Worm (Caenorhabditis elegans) whole organism, L1 larva: ENCODE measurements around the gene W10C4.1.

Source experiments
- C04F5.9 ChIP-seq: sonication (generic microtip); optimal IDR thresholded peaks from 2 replicates; lab custom pipeline; 2016; ENCODE audit warnings: missing genetic modification characterization, missing compliant biosample characterization
- C34B4.2 ChIP-seq: sonication (generic microtip); optimal IDR thresholded peaks from 2 replicates; lab custom pipeline; 2017; ENCODE audit warnings: mild to moderate bottlenecking, missing genetic modification characterization, missing compliant biosample characterization
- F16B12.6 ChIP-seq: fragments of 150-350 bp; optimal IDR thresholded peaks from 2 replicates; lab custom pipeline; 2014; ENCODE audit warnings: missing biosample characterization, missing genetic modification characterization
- blmp-1 ChIP-seq: fragments of 150-350 bp; optimal IDR thresholded peaks from 2 replicates; lab custom pipeline; 2014; ENCODE audit warnings: missing biosample characterization, missing genetic modification characterization
- ceh-82 ChIP-seq, 3 experiments: fragments of 150-350 bp in 1 of 3; sonication (generic microtip) in 2 of 3; optimal IDR thresholded peaks; 2 replicates each; lab custom pipeline; 2014 to 2017; ENCODE audit warnings: missing biosample characterization in 3 of 3, missing genetic modification characterization in 3 of 3
- ceh-90 ChIP-seq: sonication (generic microtip); optimal IDR thresholded peaks from 2 replicates; lab custom pipeline; 2016; ENCODE audit warnings: missing genetic modification characterization, missing compliant biosample characterization
- ces-1 ChIP-seq: fragments of 150-350 bp; optimal IDR thresholded peaks from 2 replicates; lab custom pipeline; 2014; ENCODE audit warnings: missing biosample characterization, missing genetic modification reagents, missing genetic modification characterization
- efl-3 ChIP-seq: fragments of 200-800 bp; sonication (Bioruptor generic); optimal IDR thresholded peaks from 2 replicates; lab custom pipeline; 2018; ENCODE audit warnings: mild to moderate bottlenecking, missing genetic modification characterization, missing compliant biosample characterization
- egl-27 ChIP-seq, 2 experiments: fragments of 150-350 bp in 1 of 2; sonication (generic microtip); optimal IDR thresholded peaks; 3 replicates each; lab custom pipeline; 2017 to 2018; ENCODE audit warnings: missing biosample characterization in 2 of 2, missing genetic modification characterization in 2 of 2, missing genetic modification reagents in 2 of 2
- elt-2 ChIP-seq: sonication (generic microtip); optimal IDR thresholded peaks from 2 replicates; lab custom pipeline; 2016; ENCODE audit warnings: missing genetic modification characterization, mild to moderate bottlenecking, inconsistent platforms, missing compliant biosample characterization, missing genetic modification reagents
- elt-3 ChIP-seq, 6 experiments: fragments of 150-350 bp in 1 of 6; sonication (generic microtip); optimal IDR thresholded peaks; 2 replicates each; lab custom pipeline; 2017 to 2018; ENCODE audit warnings: missing biosample characterization in 6 of 6, missing genetic modification characterization in 6 of 6, inconsistent platforms in 1 of 6
- fkh-4 ChIP-seq: sonication (generic microtip); optimal IDR thresholded peaks from 2 replicates; lab custom pipeline; 2016; ENCODE audit warnings: missing compliant biosample characterization, missing genetic modification characterization, borderline replicate concordance
- jun-1 ChIP-seq: fragments of 150-350 bp; optimal IDR thresholded peaks from 2 replicates; lab custom pipeline; 2014; ENCODE audit warnings: missing biosample characterization, missing genetic modification reagents, missing genetic modification characterization
- lin-14 ChIP-seq: fragments of 200-800 bp; sonication (Bioruptor generic); optimal IDR thresholded peaks from 2 replicates; lab custom pipeline; 2018; ENCODE audit warnings: mild to moderate bottlenecking, missing genetic modification characterization, moderate library complexity, missing compliant biosample characterization
- lin-35 ChIP-seq, 2 experiments: fragments of 150-350 bp; optimal IDR thresholded peaks; 2 replicates each; lab custom pipeline; 2014; ENCODE audit warnings: missing biosample characterization in 2 of 2, missing genetic modification characterization in 2 of 2, missing genetic modification reagents in 2 of 2
- lin-39 ChIP-seq: fragments of 150-350 bp; optimal IDR thresholded peaks from 2 replicates; lab custom pipeline; 2014; ENCODE audit warnings: missing biosample characterization, missing genetic modification reagents, missing genetic modification characterization
- lir-3 ChIP-seq: sonication (generic microtip); optimal IDR thresholded peaks from 2 replicates; lab custom pipeline; 2016; ENCODE audit warnings: mild to moderate bottlenecking, missing genetic modification characterization, moderate library complexity, missing compliant biosample characterization; ENCODE audit not compliant: poor library complexity
- lsy-2 ChIP-seq, 2 experiments: fragments of 150-350 bp; optimal IDR thresholded peaks; 2 replicates each; lab custom pipeline; 2014; ENCODE audit warnings: missing biosample characterization in 2 of 2, missing genetic modification characterization in 2 of 2
- nhr-19 ChIP-seq: fragments of 200-800 bp; sonication (Bioruptor generic); conservative IDR thresholded peaks from 2 replicates; pipeline ENCODE4 v1.3.6; 2022; ENCODE audit warnings: missing genetic modification characterization, missing compliant biosample characterization
- nhr-20 ChIP-seq: sonication (generic microtip); optimal IDR thresholded peaks from 2 replicates; lab custom pipeline; 2016; ENCODE audit warnings: mild to moderate bottlenecking, missing genetic modification characterization, missing compliant biosample characterization
- nhr-71 ChIP-seq: sonication (generic microtip); optimal IDR thresholded peaks from 2 replicates; lab custom pipeline; 2016; ENCODE audit warnings: mild to moderate bottlenecking, missing genetic modification characterization, moderate library complexity, missing compliant biosample characterization
- nhr-77 ChIP-seq: fragments of 150-350 bp; optimal IDR thresholded peaks from 2 replicates; lab custom pipeline; 2014; ENCODE audit warnings: missing biosample characterization, missing genetic modification characterization
- nhr-85 ChIP-seq: sonication (generic microtip); peaks from one replicate; lab custom pipeline; 2016; ENCODE audit warnings: missing genetic modification characterization, inconsistent platforms, missing compliant biosample characterization
- nhr-90 ChIP-seq: sonication (generic microtip); optimal IDR thresholded peaks from 2 replicates; lab custom pipeline; 2016; ENCODE audit warnings: mild to moderate bottlenecking, missing genetic modification characterization, missing compliant biosample characterization; ENCODE audit not compliant: poor library complexity
- pag-3 ChIP-seq: sonication (generic microtip); optimal IDR thresholded peaks from 2 replicates; lab custom pipeline; 2017; ENCODE audit warnings: missing genetic modification characterization, mild to moderate bottlenecking, missing compliant biosample characterization, antibody characterized with exemption, borderline replicate concordance; ENCODE audit not compliant: insufficient read depth
- pax-3 ChIP-seq: fragments of 200-800 bp; sonication (Bioruptor generic); optimal IDR thresholded peaks from 2 replicates; lab custom pipeline; 2018; ENCODE audit warnings: mild to moderate bottlenecking, missing genetic modification characterization, moderate library complexity, missing compliant biosample characterization
- pqm-1 ChIP-seq: sonication (generic microtip); optimal IDR thresholded peaks from 3 replicates; lab custom pipeline; 2017; ENCODE audit warnings: missing biosample characterization, missing genetic modification characterization
- skn-1 ChIP-seq: fragments of 150-350 bp; optimal IDR thresholded peaks from 2 replicates; lab custom pipeline; 2014; ENCODE audit warnings: missing biosample characterization, missing genetic modification characterization
- snpc-4 ChIP-seq: fragments of 150-350 bp; optimal IDR thresholded peaks from 2 replicates; lab custom pipeline; 2014; ENCODE audit warnings: missing biosample characterization, missing genetic modification characterization
- tlp-1 ChIP-seq: fragments of 150-350 bp; optimal IDR thresholded peaks from 2 replicates; lab custom pipeline; 2014; ENCODE audit warnings: missing biosample characterization, missing genetic modification characterization
- unc-30 ChIP-seq: sonication (generic microtip); optimal IDR thresholded peaks from 2 replicates; lab custom pipeline; 2017; ENCODE audit warnings: missing biosample characterization, missing genetic modification characterization
- unc-86 ChIP-seq: sonication (generic microtip); optimal IDR thresholded peaks from 2 replicates; lab custom pipeline; 2016; ENCODE audit warnings: missing genetic modification characterization, missing compliant biosample characterization
- zip-4 ChIP-seq: fragments of 200-800 bp; sonication (Bioruptor generic); optimal IDR thresholded peaks from 2 replicates; lab custom pipeline; 2018; ENCODE audit warnings: mild to moderate bottlenecking, missing genetic modification characterization, moderate library complexity, missing compliant biosample characterization
- ztf-11 ChIP-seq, 2 experiments: sonication (generic microtip); optimal IDR thresholded peaks; 2 replicates each; lab custom pipeline; 2016 to 2017; ENCODE audit warnings: missing genetic modification characterization in 2 of 2, missing biosample characterization in 1 of 2, missing compliant biosample characterization in 1 of 2
- ztf-4 ChIP-seq: fragments of 150-350 bp; optimal IDR thresholded peaks from 2 replicates; lab custom pipeline; 2014; ENCODE audit warnings: missing biosample characterization, missing genetic modification characterization

W10C4.1 gene

DNA sequence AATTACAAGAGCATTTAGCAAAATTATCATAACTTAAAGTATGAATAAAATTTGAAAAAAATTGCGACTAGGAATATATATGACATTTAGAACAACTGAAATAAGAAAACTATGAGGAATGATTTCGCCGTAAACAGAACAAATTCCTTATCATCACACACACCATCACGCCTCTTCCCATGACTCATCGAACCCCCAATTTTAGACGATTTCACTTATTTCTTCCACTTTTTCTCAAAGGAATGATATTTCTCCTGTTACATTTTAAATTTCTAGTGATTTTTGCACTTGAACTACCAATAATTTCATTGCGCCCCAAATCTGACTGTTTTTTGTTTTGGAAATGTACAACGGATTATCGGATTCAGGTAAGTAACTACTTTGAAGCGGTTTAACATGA lies 50.3 kb downstream of the W10C4.1 start, which contains the start of the genes zig-13 and ver-1:
zig-13 (minus strand) TSS at position 101 of the 400 bp plus-strand sequence.
ver-1 (plus strand) TSS at position 180 of the 400 bp plus-strand sequence.
- TF ChIP-seq ztf-4 (tag; lab: Kevin White, UChicago) (no peak), skn-1 (tag; lab: Kevin White, UChicago) (no peak), F16B12.6 (no peak), blmp-1 (no peak), snpc-4 (tag; lab: Kevin White, UChicago) (no peak), ceh-90 (tag; lab: Kevin White, UChicago) (no peak), zip-4 (GFP tag; lab: Kevin White, UChicago) (no peak), unc-86 (tag; lab: Kevin White, UChicago) (no peak), efl-3 (GFP tag; lab: Kevin White, UChicago) (no peak), ceh-82 (tag; optimal IDR thresholded peaks at IDR 0.05; lab: Kevin White, UChicago) (no peak), ces-1 (no peak), fkh-4 (tag; lab: Kevin White, UChicago) (no peak), lsy-2 (tag; optimal IDR thresholded peaks at IDR 0.05; lab: Kevin White, UChicago) (no peak), lir-3 (no peak), nhr-77 (tag; lab: Kevin White, UChicago) (no peak), ztf-11 (tag; optimal IDR thresholded peaks at IDR 0.05; lab: Kevin White, UChicago) (no peak), C04F5.9 (tag; lab: Kevin White, UChicago) (no peak), C34B4.2 (tag; lab: Kevin White, UChicago) (no peak), pag-3 (tag; lab: Kevin White, UChicago) (no peak), nhr-71 (tag; lab: Kevin White, UChicago) (no peak)

DNA sequence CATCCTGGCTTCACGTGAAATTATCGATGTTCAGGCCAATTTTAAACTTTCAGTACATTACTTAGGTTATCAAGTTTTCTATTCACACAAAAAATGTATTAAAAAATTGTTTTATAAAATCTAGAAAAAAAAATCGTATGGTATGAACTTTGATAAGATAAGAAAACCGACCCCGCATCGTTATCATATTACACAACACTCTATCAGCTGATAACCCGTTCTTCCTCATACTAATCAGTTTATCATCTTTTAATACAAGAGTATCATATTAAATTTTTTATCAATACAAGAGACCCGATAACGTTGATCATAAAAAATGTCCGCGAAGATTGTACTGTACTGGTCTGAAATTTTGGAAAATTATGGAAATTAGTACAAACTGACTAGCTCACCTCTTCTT lies 52.8 kb downstream of the W10C4.1 start:
- TF ChIP-seq fkh-4 (tag; lab: Kevin White, UChicago) (no peak), unc-30 (tag; lab: Kevin White, UChicago) (no peak), elt-2 (tag; lab: Kevin White, UChicago) (peak; percentile 100), lin-39 (tag; lab: Kevin White, UChicago) (no peak), nhr-20 (tag; lab: Kevin White, UChicago) (no peak), pqm-1 (tag; lab: Kevin White, UChicago) (peak; percentile 98), egl-27 (tag; optimal IDR thresholded peaks at IDR 0.05; lab: Kevin White, UChicago) (peak in 1 of 2 experiments; percentile 6), ces-1 (no peak), nhr-85 (peak; percentile 52), lin-35 (GFP tag; optimal IDR thresholded peaks at IDR 0.05; lab: Kevin White, UChicago) (peak in 1 of 2 experiments; percentile 62), lin-14 (GFP tag; lab: Kevin White, UChicago) (no peak), nhr-90 (tag; lab: Kevin White, UChicago) (peak; percentile 61), jun-1 (tag; lab: Kevin White, UChicago) (peak; percentile 93), pax-3 (tag; lab: Kevin White, UChicago) (peak; percentile 34), nhr-19 (GFP tag; lab: Robert Waterston, UW) (peak; percentile 12; the same call in 1 of the 2 replicates), elt-3 (tag; optimal IDR thresholded peaks at IDR 0.05; lab: Kevin White, UChicago) (peak; percentile 67 to 100 (median 95)), tlp-1 (peak; percentile 92)
